Fruit fly (Drosophila melanogaster) whole organism, embryonic: Measurements from ENCODE around the gene CG17327.

Experiments
- Bdp1 ChIP-seq: fragments of 200-800 bp; sonication (Bioruptor generic); optimal IDR thresholded peaks from 3 replicates; lab custom pipeline; 2016; ENCODE audit warnings: missing biosample characterization, missing genetic modification characterization
- CG11093 ChIP-seq: fragments of 200-800 bp; sonication (Bioruptor generic); IDR thresholded peaks from 3 replicates; pipeline ENCODE4 v1.3.6; 2022; ENCODE audit warnings: missing biosample characterization, missing genetic modification characterization
- CG12155 ChIP-seq: fragments of 200-800 bp; sonication (Bioruptor generic); optimal IDR thresholded peaks from 3 replicates; lab custom pipeline; 2016; ENCODE audit warnings: missing biosample characterization, missing genetic modification characterization
- CG13894 ChIP-seq: fragments of 200-800 bp; sonication (Bioruptor generic); optimal IDR thresholded peaks from 3 replicates; lab custom pipeline; 2018; ENCODE audit warnings: missing biosample characterization, mild to moderate bottlenecking, missing genetic modification characterization, moderate library complexity
- CG17186 ChIP-seq: fragments of 200-800 bp; sonication (Bioruptor generic); optimal IDR thresholded peaks from 3 replicates; lab custom pipeline; 2017; ENCODE audit warnings: missing biosample characterization, missing genetic modification reagents, missing genetic modification characterization
- CG17385 ChIP-seq: fragments of 200-800 bp; sonication (Bioruptor generic); optimal IDR thresholded peaks from 3 replicates; lab custom pipeline; 2018; ENCODE audit warnings: missing biosample characterization, mild to moderate bottlenecking, missing genetic modification characterization
- CG18476 ChIP-seq: fragments of 200-800 bp; sonication (Bioruptor generic); optimal IDR thresholded peaks from 2 replicates; lab custom pipeline; 2016; ENCODE audit warnings: missing biosample characterization, mild to moderate bottlenecking, missing genetic modification characterization
- CG2889 ChIP-seq: fragments of 200-800 bp; sonication (Bioruptor generic); IDR thresholded peaks from 3 replicates; pipeline ENCODE4 v1.3.6; 2022; ENCODE audit warnings: missing biosample characterization, missing genetic modification characterization
- CG30020 ChIP-seq: fragments of 200-800 bp; optimal IDR thresholded peaks from 2 replicates; lab custom pipeline; 2019; ENCODE audit warnings: missing biosample characterization, mild to moderate bottlenecking, missing genetic modification characterization, moderate library complexity
- CG34376 ChIP-seq: fragments of 200-800 bp; sonication (Bioruptor generic); optimal IDR thresholded peaks from 2 replicates; lab custom pipeline; 2018; ENCODE audit warnings: missing biosample characterization, mild to moderate bottlenecking, missing genetic modification characterization
- CG4424 ChIP-seq: fragments of 200-800 bp; sonication (Bioruptor generic); optimal IDR thresholded peaks from 3 replicates; lab custom pipeline; 2016; ENCODE audit warnings: missing biosample characterization, missing genetic modification characterization
- CG4730 ChIP-seq: fragments of 200-800 bp; sonication (Bioruptor generic); IDR thresholded peaks from 2 replicates; pipeline ENCODE4 v1.3.6; 2022; ENCODE audit warnings: missing biosample characterization, missing genetic modification characterization
- CG6175 ChIP-seq: fragments of 200-800 bp; sonication (Bioruptor generic); IDR thresholded peaks from 3 replicates; pipeline ENCODE4 v1.3.6; 2022; ENCODE audit warnings: missing biosample characterization, missing genetic modification characterization
- CG6272 ChIP-seq: fragments of 200-800 bp; sonication (Bioruptor generic); IDR thresholded peaks from 2 replicates; pipeline ENCODE4 v1.3.6; 2022; ENCODE audit warnings: missing biosample characterization, missing genetic modification characterization
- CG7556 ChIP-seq: fragments of 200-800 bp; sonication (Bioruptor generic); optimal IDR thresholded peaks from 2 replicates; lab custom pipeline; 2017; ENCODE audit warnings: missing biosample characterization, mild to moderate bottlenecking, missing genetic modification characterization
- CG9609 ChIP-seq: fragments of 200-800 bp; sonication (Bioruptor generic); optimal IDR thresholded peaks from 3 replicates; lab custom pipeline; 2016; ENCODE audit warnings: missing biosample characterization, missing genetic modification characterization
- CTCF ChIP-seq: fragments of 200-800 bp; sonication (Bioruptor generic); optimal IDR thresholded peaks from 2 replicates; lab custom pipeline; 2017; ENCODE audit warnings: missing biosample characterization, mild to moderate bottlenecking, missing genetic modification characterization, moderate library complexity
- D19A ChIP-seq: fragments of 200-800 bp; optimal IDR thresholded peaks from 3 replicates; lab custom pipeline; 2019; ENCODE audit warnings: missing biosample characterization, mild to moderate bottlenecking, missing genetic modification characterization, moderate library complexity
- Dip3 ChIP-seq: fragments of 200-800 bp; sonication (Bioruptor generic); optimal IDR thresholded peaks from 3 replicates; lab custom pipeline; 2016; ENCODE audit warnings: missing biosample characterization, missing genetic modification characterization
- Eip74EF ChIP-seq, 2 experiments: fragments of 200-800 bp in 1 of 2; fragments of >200 bp in 1 of 2; sonication (Bioruptor generic) in 1 of 2; optimal IDR thresholded peaks; 2 replicates each; lab custom pipeline; 2017 to 2019; ENCODE audit warnings: missing biosample characterization in 2 of 2, missing genetic modification characterization in 2 of 2, mild to moderate bottlenecking in 1 of 2, moderate library complexity in 1 of 2
- HLH3B ChIP-seq: fragments of 200-800 bp; sonication (Bioruptor generic); IDR thresholded peaks from 2 replicates; pipeline ENCODE4 v1.3.6; 2022; ENCODE audit warnings: missing biosample characterization, missing genetic modification characterization
- HLH54F ChIP-seq: fragments of 200-800 bp; sonication (Bioruptor generic); optimal IDR thresholded peaks from 3 replicates; lab custom pipeline; 2016; ENCODE audit warnings: missing biosample characterization, missing genetic modification characterization
- Lim3 ChIP-seq: fragments of 200-800 bp; sonication (Bioruptor generic); IDR thresholded peaks from 2 replicates; pipeline ENCODE4 v1.3.6; 2022; ENCODE audit warnings: missing biosample characterization, missing genetic modification characterization
- MTF-1 ChIP-seq: fragments of 200-800 bp; sonication (Bioruptor generic); optimal IDR thresholded peaks from 2 replicates; lab custom pipeline; 2018; ENCODE audit warnings: missing biosample characterization, mild to moderate bottlenecking, missing genetic modification characterization, borderline replicate concordance
- Meics ChIP-seq: fragments of 200-800 bp; sonication (Bioruptor generic); optimal IDR thresholded peaks from 2 replicates; lab custom pipeline; 2017; ENCODE audit warnings: missing biosample characterization, mild to moderate bottlenecking, missing genetic modification characterization
- Mrtf ChIP-seq: fragments of 200-800 bp; sonication (Bioruptor generic); IDR thresholded peaks from 3 replicates; pipeline ENCODE4 v1.3.6; 2022; ENCODE audit warnings: missing biosample characterization, missing genetic modification characterization
- Vsx1 ChIP-seq: fragments of 200-800 bp; sonication (Bioruptor generic); optimal IDR thresholded peaks from 2 replicates; lab custom pipeline; 2017; ENCODE audit warnings: missing biosample characterization, mild to moderate bottlenecking, missing genetic modification characterization, missing genetic modification reagents
- ato ChIP-seq: fragments of 200-800 bp; sonication (Bioruptor generic); IDR thresholded peaks from 2 replicates; pipeline ENCODE4 v1.3.6; 2022; ENCODE audit warnings: missing biosample characterization, missing genetic modification characterization; ENCODE audit not compliant: partially characterized antibody
- br ChIP-seq: fragments of >200 bp; optimal IDR thresholded peaks from 2 replicates; lab custom pipeline; 2017
- cato ChIP-seq: fragments of 200-800 bp; sonication (Bioruptor generic); optimal IDR thresholded peaks from 2 replicates; lab custom pipeline; 2016; ENCODE audit warnings: missing biosample characterization, missing genetic modification characterization, borderline replicate concordance
- chif ChIP-seq, 2 experiments: fragments of 200-800 bp; sonication (Bioruptor generic); optimal IDR thresholded peaks; 3 replicates each; lab custom pipeline; 2016; ENCODE audit warnings: missing biosample characterization in 2 of 2, missing genetic modification characterization in 2 of 2
- chm ChIP-seq: fragments of 200-800 bp; sonication (Bioruptor generic); IDR thresholded peaks from 2 replicates; pipeline ENCODE4 v1.3.6; 2022; ENCODE audit warnings: missing biosample characterization, missing genetic modification characterization
- chn ChIP-seq: fragments of 200-800 bp; sonication (Bioruptor generic); optimal IDR thresholded peaks from 2 replicates; lab custom pipeline; 2016; ENCODE audit warnings: missing biosample characterization, missing genetic modification characterization
- crp ChIP-seq, 2 experiments: fragments of 200-800 bp; sonication (Bioruptor generic); optimal IDR thresholded peaks; 2 replicates in 1 of 2; 3 replicates in 1 of 2; lab custom pipeline; 2017; ENCODE audit warnings: missing biosample characterization in 2 of 2, missing genetic modification characterization in 2 of 2, mild to moderate bottlenecking in 1 of 2, moderate library complexity in 1 of 2
- gt ChIP-seq: fragments of 200-800 bp; sonication (Bioruptor generic); IDR thresholded peaks from 2 replicates; pipeline ENCODE4 v1.3.6; 2022; ENCODE audit warnings: missing biosample characterization, missing genetic modification characterization
- jigr1 ChIP-seq: fragments of 200-800 bp; sonication (Bioruptor generic); IDR thresholded peaks from 3 replicates; pipeline ENCODE4 v1.3.6; 2022; ENCODE audit warnings: missing biosample characterization, missing genetic modification characterization
- klu ChIP-seq: fragments of 200-800 bp; sonication (Bioruptor generic); IDR thresholded peaks from 2 replicates; pipeline ENCODE4 v1.3.6; 2022; ENCODE audit warnings: missing biosample characterization, missing genetic modification characterization
- lmd ChIP-seq: fragments of 200-800 bp; sonication (Bioruptor generic); IDR thresholded peaks from 2 replicates; pipeline ENCODE4 v1.3.6; 2022; ENCODE audit warnings: missing biosample characterization, missing genetic modification characterization
- lola ChIP-seq, 3 experiments: fragments of >200 bp in 2 of 3; fragments of 200-800 bp in 1 of 3; sonication (Bioruptor generic) in 1 of 3; optimal IDR thresholded peaks; 2 replicates each; lab custom pipeline; 2017 to 2019; ENCODE audit warnings: missing biosample characterization in 3 of 3, missing genetic modification characterization in 3 of 3, mild to moderate bottlenecking in 1 of 3, moderate library complexity in 1 of 3
- mam ChIP-seq: fragments of 200-800 bp; sonication (Bioruptor generic); optimal IDR thresholded peaks from 3 replicates; lab custom pipeline; 2016; ENCODE audit warnings: missing biosample characterization, missing genetic modification characterization
- mld ChIP-seq: fragments of 200-800 bp; sonication (Bioruptor generic); IDR thresholded peaks from 3 replicates; pipeline ENCODE4 v1.3.6; 2022; ENCODE audit warnings: missing biosample characterization, missing genetic modification characterization; ENCODE audit not compliant: partially characterized antibody
- p53 ChIP-seq: fragments of 200-800 bp; sonication (Bioruptor generic); optimal IDR thresholded peaks from 2 replicates; lab custom pipeline; 2016; ENCODE audit warnings: missing biosample characterization, missing genetic modification characterization
- pho ChIP-seq: fragments of 200-800 bp; sonication (Bioruptor generic); optimal IDR thresholded peaks from 2 replicates; lab custom pipeline; 2016; ENCODE audit warnings: missing biosample characterization, missing genetic modification characterization
- pum ChIP-seq: fragments of 200-800 bp; sonication (Bioruptor generic); optimal IDR thresholded peaks from 2 replicates; lab custom pipeline; 2016; ENCODE audit warnings: missing biosample characterization, missing genetic modification characterization
- sna ChIP-seq: fragments of 200-800 bp; sonication (Bioruptor generic); IDR thresholded peaks from 2 replicates; pipeline ENCODE4 v1.3.6; 2022; ENCODE audit warnings: missing biosample characterization, missing genetic modification characterization; ENCODE audit not compliant: partially characterized antibody
- sr ChIP-seq: fragments of 200-800 bp; sonication (Bioruptor generic); IDR thresholded peaks from 3 replicates; pipeline ENCODE4 v1.3.6; 2022; ENCODE audit warnings: missing biosample characterization, missing genetic modification characterization
- trem ChIP-seq: fragments of 200-800 bp; optimal IDR thresholded peaks from 3 replicates; lab custom pipeline; 2019; ENCODE audit warnings: missing biosample characterization, mild to moderate bottlenecking, missing genetic modification characterization, moderate library complexity
- vnd ChIP-seq: fragments of 200-800 bp; sonication (Bioruptor generic); IDR thresholded peaks from 3 replicates; pipeline ENCODE4 v1.3.6; 2022; ENCODE audit warnings: missing biosample characterization, missing genetic modification characterization; ENCODE audit not compliant: partially characterized antibody
- zen ChIP-seq: fragments of 200-800 bp; sonication (Bioruptor generic); optimal IDR thresholded peaks from 3 replicates; lab custom pipeline; 2018; ENCODE audit warnings: missing biosample characterization, mild to moderate bottlenecking, missing genetic modification characterization, moderate library complexity
- zen2 ChIP-seq: fragments of 200-800 bp; sonication (Bioruptor generic); IDR thresholded peaks from 3 replicates; pipeline ENCODE4 v1.3.6; 2022; ENCODE audit warnings: missing biosample characterization, missing genetic modification characterization; ENCODE audit not compliant: partially characterized antibody
- zfh1 ChIP-seq: fragments of 200-800 bp; sonication (Bioruptor generic); IDR thresholded peaks from 3 replicates; pipeline ENCODE4 v1.3.6; 2022; ENCODE audit warnings: missing biosample characterization, missing genetic modification characterization

CG17327 gene

DNA sequence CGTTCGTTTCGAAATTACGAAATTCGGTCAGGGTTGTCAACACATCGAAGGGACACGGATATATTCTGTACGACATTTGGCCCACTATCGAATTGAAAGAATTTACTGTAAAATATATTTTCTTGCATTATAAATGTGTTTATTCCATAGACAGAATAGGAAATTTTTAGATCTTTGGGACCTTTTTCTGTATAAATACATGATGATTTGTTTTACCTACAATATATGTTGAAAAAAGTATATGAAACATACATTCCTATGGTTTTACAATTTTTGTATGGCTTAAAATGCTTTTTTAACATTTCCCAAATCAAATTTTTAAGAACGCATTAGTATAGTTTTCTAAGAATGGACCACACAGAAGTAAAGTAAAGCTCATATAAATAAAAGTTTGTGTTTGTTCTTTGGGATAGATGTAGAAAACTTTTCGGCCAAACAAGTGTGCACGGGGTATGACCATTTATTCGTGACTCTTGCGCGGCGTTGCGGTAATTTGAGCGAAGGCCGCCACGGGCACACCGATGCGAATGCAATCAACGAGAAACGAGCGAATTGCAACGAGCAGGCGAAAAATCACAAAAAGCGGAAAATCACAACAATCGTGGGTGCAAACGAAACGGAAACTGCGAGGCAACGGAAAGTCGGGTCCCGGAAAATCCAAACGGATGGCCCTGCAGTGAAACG is at the start of gene CG17327, which contains the start of the genes CG44194 and CG7518 (continued):
- TF ChIP-seq chm (GFP tag; lab: Robert Waterston, UW): no peak
- TF ChIP-seq Lim3 (GFP tag; lab: Robert Waterston, UW): no peak
- TF ChIP-seq lola (GFP tag; optimal IDR thresholded peaks at IDR 0.05; lab: Kevin White, UChicago): peak in 1 of 3 experiments; percentile 52
- TF ChIP-seq Mrtf: no peak
- TF ChIP-seq zen (tag; lab: Kevin White, UChicago): no peak
- no peak for TF ChIP-seq ato (GFP tag; lab: Robert Waterston, UW)
- no peak for TF ChIP-seq zfh1
- no peak for TF ChIP-seq MTF-1
- TF ChIP-seq Meics (GFP tag; lab: Kevin White, UChicago): no peak
- TF ChIP-seq Eip74EF (GFP tag; optimal IDR thresholded peaks at IDR 0.05; lab: Kevin White, UChicago): no peak
- peak; percentile 88 for TF ChIP-seq CG17186 (GFP tag; lab: Kevin White, UChicago)
- TF ChIP-seq sr (GFP tag; lab: Robert Waterston, UW): no peak
- TF ChIP-seq CG17385: no peak
- TF ChIP-seq lmd (GFP tag; lab: Robert Waterston, UW): no peak; the same call in 1 of the 2 replicates
- TF ChIP-seq p53: no peak
- TF ChIP-seq pho (GFP tag; lab: Kevin White, UChicago): peak; percentile 22
- peak; percentile 99 for TF ChIP-seq CG12155 (GFP tag; lab: Kevin White, UChicago)
- TF ChIP-seq cato (GFP tag; lab: Kevin White, UChicago): peak; percentile 7
- TF ChIP-seq HLH3B: no peak
- no peak for TF ChIP-seq CG13894 (tag; lab: Kevin White, UChicago)
- TF ChIP-seq mam: peak; percentile 27
- no peak for TF ChIP-seq br (lab: Kevin White, UChicago)
- peak; percentile 38 for TF ChIP-seq trem (tag; lab: Kevin White, UChicago)
- TF ChIP-seq CG4730 (GFP tag; lab: Robert Waterston, UW): no peak
- TF ChIP-seq CG4424 (GFP tag; lab: Kevin White, UChicago): no peak
- no peak for TF ChIP-seq Vsx1 (GFP tag; lab: Kevin White, UChicago)
- peak; percentile 5 for TF ChIP-seq CG34376 (GFP tag; lab: Kevin White, UChicago)
- TF ChIP-seq D19A (tag; lab: Kevin White, UChicago): no peak
- no peak for TF ChIP-seq vnd (GFP tag; lab: Robert Waterston, UW)
- peak; percentile 27 for TF ChIP-seq pum (GFP tag; lab: Kevin White, UChicago)
- peak in 1 of 2 experiments; percentile 7 for TF ChIP-seq chif (GFP tag; optimal IDR thresholded peaks at IDR 0.05; lab: Kevin White, UChicago)
- peak; percentile 5 for TF ChIP-seq CG9609 (GFP tag; lab: Kevin White, UChicago)
- TF ChIP-seq Dip3 (GFP tag; lab: Kevin White, UChicago): peak; percentile 22
- TF ChIP-seq CG7556 (GFP tag; lab: Kevin White, UChicago): no peak
- TF ChIP-seq crp (GFP tag; optimal IDR thresholded peaks at IDR 0.05; lab: Kevin White, UChicago): no peak
- no peak for TF ChIP-seq mld (GFP tag; lab: Robert Waterston, UW)
- TF ChIP-seq Bdp1 (GFP tag; lab: Kevin White, UChicago): no peak
- TF ChIP-seq zen2 (GFP tag; lab: Robert Waterston, UW): no peak
- peak; percentile 85 for TF ChIP-seq CG30020
- no peak for TF ChIP-seq chn (GFP tag; lab: Kevin White, UChicago)
- TF ChIP-seq sna (GFP tag; lab: Robert Waterston, UW): no peak
- no peak for TF ChIP-seq klu
- TF ChIP-seq CG6175 (GFP tag; lab: Robert Waterston, UW): no peak
- peak; percentile 40 for TF ChIP-seq HLH54F
- TF ChIP-seq CTCF (GFP tag; lab: Kevin White, UChicago): peak; percentile 42
- TF ChIP-seq gt: no peak
- no peak for TF ChIP-seq CG11093
- TF ChIP-seq jigr1 (GFP tag; lab: Robert Waterston, UW): no peak
- TF ChIP-seq CG18476: peak; percentile 6
- TF ChIP-seq CG6272 (GFP tag; lab: Robert Waterston, UW): no peak; the same call in 1 of the 2 replicates
- no peak for TF ChIP-seq CG2889
